Fruit fly (Drosophila melanogaster): ENCODE data around the gene pyx.
A peak's percentile ranks its signal among the peaks of the same experiment; 100 is the strongest.

The pyx gene

DNA sequence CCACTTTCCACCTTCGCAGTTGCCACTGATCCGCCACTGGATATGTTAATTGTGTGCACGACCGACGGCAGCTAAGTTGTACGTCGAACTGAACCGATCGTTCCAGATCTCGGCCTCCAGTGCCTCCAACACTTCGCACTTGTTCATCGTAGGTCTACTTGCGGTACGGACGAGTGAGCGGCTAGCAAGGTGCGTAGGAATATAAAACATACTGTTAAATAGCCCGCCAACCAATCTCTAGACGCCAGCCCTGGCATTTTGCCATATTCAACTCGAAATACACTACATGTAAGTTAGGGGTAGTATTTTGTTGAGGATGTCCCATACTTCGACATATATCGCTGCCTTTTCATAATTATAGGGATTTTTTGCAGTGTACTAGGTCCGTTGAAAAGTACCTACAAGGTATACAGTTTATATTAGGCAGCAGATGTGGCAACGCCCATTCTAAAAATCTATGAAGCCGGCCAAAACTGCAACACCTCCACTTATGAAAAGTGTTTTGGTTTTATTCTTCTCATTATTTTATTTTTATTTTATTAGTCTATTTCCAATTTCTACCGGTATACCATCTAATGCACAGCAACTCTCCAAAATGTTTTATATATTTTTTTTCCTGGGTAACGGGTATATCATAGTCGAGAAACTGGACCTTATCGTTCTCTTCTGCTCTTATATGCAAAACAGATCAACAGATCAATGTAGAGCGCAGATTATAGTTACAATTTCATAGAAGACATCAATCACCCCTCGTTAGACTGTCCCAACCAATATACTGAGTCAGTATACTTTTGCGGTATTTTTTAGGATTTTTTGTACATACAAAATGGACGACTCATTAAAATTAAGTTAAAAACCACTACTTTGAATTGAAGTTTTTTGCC lies at the start of gene pyx, which contains the start of gene CG33229:
pyx (minus strand) TSS at position 51 of the 884 bp plus-strand sequence.
CG33229 (plus strand) TSS at position 834 of the 884 bp plus-strand sequence.
- TF ChIP-seq br (GFP tag; optimal IDR thresholded peaks at IDR 0.05) (peak; percentile 68), brk (GFP tag; optimal IDR thresholded peaks at IDR 0.05) (no peak), HLH106 (tag; optimal IDR thresholded peaks at IDR 0.05) (peak; percentile 85), usp (GFP tag; optimal IDR thresholded peaks at IDR 0.05) (no peak), jim (GFP tag; optimal IDR thresholded peaks at IDR 0.05) (peak; percentile 17), Mio (GFP tag; optimal IDR thresholded peaks at IDR 0.05) (no peak), Hr78 (GFP tag; optimal IDR thresholded peaks at IDR 0.05) (no peak), dsf (GFP tag; optimal IDR thresholded peaks at IDR 0.05; ENCODE audit: borderline replicate concordance) (no peak), woc (GFP tag; optimal IDR thresholded peaks at IDR 0.05) (peak; percentile 37), Vsx2 (GFP tag; optimal IDR thresholded peaks at IDR 0.05; ENCODE audit: partially characterized antibody) (no peak), rgr (GFP tag; optimal IDR thresholded peaks at IDR 0.05) (peak; percentile 58), sv (GFP tag; optimal IDR thresholded peaks at IDR 0.05) (peak; percentile 82), lola (GFP tag; optimal IDR thresholded peaks at IDR 0.05) (no peak), Dif (GFP tag; optimal IDR thresholded peaks at IDR 0.05; ENCODE audit: partially characterized antibody) (no peak), GATAd (GFP tag; optimal IDR thresholded peaks at IDR 0.05) (no peak), CG32264 (GFP tag; optimal IDR thresholded peaks at IDR 0.05) (no peak), N (GFP tag; optimal IDR thresholded peaks at IDR 0.05) (no peak), Hnf4 (GFP tag; optimal IDR thresholded peaks at IDR 0.05) (peak; percentile 4), fru (GFP tag; optimal IDR thresholded peaks at IDR 0.05) (peak; percentile 74), Sp1 (GFP tag; optimal IDR thresholded peaks at IDR 0.05) (peak; percentile 61), Rel (GFP tag; optimal IDR thresholded peaks at IDR 0.05) (peak; percentile 3), Rel (tag; optimal IDR thresholded peaks at IDR 0.05) (no peak), CrebA (GFP tag; optimal IDR thresholded peaks at IDR 0.05; ENCODE audit: borderline replicate concordance) (no peak), OdsH (GFP tag; optimal IDR thresholded peaks at IDR 0.05) (peak; percentile 60), tai (GFP tag; optimal IDR thresholded peaks at IDR 0.05) (no peak), Abd-B (GFP tag; optimal IDR thresholded peaks at IDR 0.05) (no peak), sage (GFP tag; optimal IDR thresholded peaks at IDR 0.05) (peak; percentile 44), Myc (optimal IDR thresholded peaks at IDR 0.05) (no peak), foxo (GFP tag; optimal IDR thresholded peaks at IDR 0.05) (peak in 1 of 2 experiments; percentile 81), Hr83 (GFP tag; optimal IDR thresholded peaks at IDR 0.05; ENCODE audit: poor library complexity, severe bottlenecking) (peak; percentile 63), h (GFP tag; optimal IDR thresholded peaks at IDR 0.05) (peak; percentile 73), dl (GFP tag; optimal IDR thresholded peaks at IDR 0.05; ENCODE audit: insufficient read depth in 1 of 2, partially characterized antibody in 2 of 2) (no peak), psq (GFP tag; optimal IDR thresholded peaks at IDR 0.05) (peak; percentile 53), CG9705 (GFP tag; optimal IDR thresholded peaks at IDR 0.05) (peak; percentile 67), dmrt93B (GFP tag; optimal IDR thresholded peaks at IDR 0.05) (peak; percentile 73), pan (optimal IDR thresholded peaks at IDR 0.05) (no peak), Dfd (GFP tag; optimal IDR thresholded peaks at IDR 0.05) (no peak), Jra (GFP tag; optimal IDR thresholded peaks at IDR 0.05) (no peak), ey (GFP tag; optimal IDR thresholded peaks at IDR 0.05) (peak; percentile 77)

DNA sequence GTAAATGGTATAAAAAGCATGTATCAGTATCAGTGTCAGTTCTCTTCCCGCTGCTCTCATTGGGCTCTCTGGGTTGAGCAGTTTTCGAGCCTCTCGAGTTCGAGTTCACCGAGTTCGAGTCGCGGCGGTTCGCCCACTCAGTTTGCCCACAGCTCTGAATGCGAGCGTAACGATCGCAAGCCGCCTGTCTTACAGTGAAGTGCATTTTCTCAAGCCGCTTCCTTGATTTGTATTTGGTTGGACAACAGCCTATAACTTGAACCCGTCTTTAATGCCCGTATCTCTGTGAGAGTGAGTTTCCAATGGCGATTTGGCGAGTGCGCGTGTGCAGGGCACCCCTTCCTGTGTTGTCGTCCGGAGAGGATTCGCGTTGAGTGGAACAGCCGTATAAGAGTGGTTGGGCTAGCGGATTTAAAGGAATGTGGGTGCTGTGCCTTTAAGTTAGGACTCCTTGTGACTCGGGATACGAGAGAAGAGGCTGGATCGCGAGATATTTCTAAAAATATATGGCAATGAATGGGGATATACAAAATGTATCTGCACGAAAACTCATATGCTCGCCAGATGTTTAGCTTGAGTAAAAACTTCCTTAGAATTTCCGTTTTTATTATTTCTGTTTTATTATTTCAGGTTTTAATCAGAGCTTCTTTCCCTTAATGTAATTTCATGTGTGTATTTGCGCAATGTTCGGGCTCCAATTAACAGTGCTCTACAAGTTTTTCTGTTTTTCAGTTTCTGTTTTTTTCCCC lies 48.8 kb upstream of the pyx start:
- TF ChIP-seq N (GFP tag; optimal IDR thresholded peaks at IDR 0.05) (no peak), dmrt93B (GFP tag; optimal IDR thresholded peaks at IDR 0.05) (no peak), GATAd (GFP tag; optimal IDR thresholded peaks at IDR 0.05) (no peak), Dfd (GFP tag; optimal IDR thresholded peaks at IDR 0.05) (no peak), HLH106 (tag; optimal IDR thresholded peaks at IDR 0.05) (no peak), dl (GFP tag; optimal IDR thresholded peaks at IDR 0.05; ENCODE audit: insufficient read depth in 1 of 2, partially characterized antibody in 2 of 2) (peak; percentile 74), fru (GFP tag; optimal IDR thresholded peaks at IDR 0.05) (no peak), h (GFP tag; optimal IDR thresholded peaks at IDR 0.05) (no peak), ey (GFP tag; optimal IDR thresholded peaks at IDR 0.05) (no peak), psq (GFP tag; optimal IDR thresholded peaks at IDR 0.05) (no peak), CG32264 (GFP tag; optimal IDR thresholded peaks at IDR 0.05) (no peak), Sp1 (GFP tag; optimal IDR thresholded peaks at IDR 0.05) (no peak), CrebA (GFP tag; optimal IDR thresholded peaks at IDR 0.05; ENCODE audit: borderline replicate concordance) (no peak), foxo (GFP tag; optimal IDR thresholded peaks at IDR 0.05) (no peak), lola (GFP tag; optimal IDR thresholded peaks at IDR 0.05) (no peak), br (GFP tag; optimal IDR thresholded peaks at IDR 0.05) (peak; percentile 15), pan (optimal IDR thresholded peaks at IDR 0.05) (no peak), woc (GFP tag; optimal IDR thresholded peaks at IDR 0.05) (no peak), Mio (GFP tag; optimal IDR thresholded peaks at IDR 0.05) (no peak), Jra (GFP tag; optimal IDR thresholded peaks at IDR 0.05) (peak; percentile 50), rgr (GFP tag; optimal IDR thresholded peaks at IDR 0.05) (no peak), Rel (GFP tag; optimal IDR thresholded peaks at IDR 0.05) (no peak), Rel (tag; optimal IDR thresholded peaks at IDR 0.05) (peak; percentile 11), Hr83 (GFP tag; optimal IDR thresholded peaks at IDR 0.05; ENCODE audit: poor library complexity, severe bottlenecking) (peak; percentile 41), jim (GFP tag; optimal IDR thresholded peaks at IDR 0.05) (no peak), tai (GFP tag; optimal IDR thresholded peaks at IDR 0.05) (no peak), Dif (GFP tag; optimal IDR thresholded peaks at IDR 0.05; ENCODE audit: partially characterized antibody) (peak; percentile 64), Myc (optimal IDR thresholded peaks at IDR 0.05) (no peak), dsf (GFP tag; optimal IDR thresholded peaks at IDR 0.05; ENCODE audit: borderline replicate concordance) (no peak), CG9705 (GFP tag; optimal IDR thresholded peaks at IDR 0.05) (no peak), sage (GFP tag; optimal IDR thresholded peaks at IDR 0.05) (no peak), Vsx2 (GFP tag; optimal IDR thresholded peaks at IDR 0.05; ENCODE audit: partially characterized antibody) (peak; percentile 41), usp (GFP tag; optimal IDR thresholded peaks at IDR 0.05) (no peak), Hnf4 (GFP tag; optimal IDR thresholded peaks at IDR 0.05) (no peak), Hr78 (GFP tag; optimal IDR thresholded peaks at IDR 0.05) (no peak), OdsH (GFP tag; optimal IDR thresholded peaks at IDR 0.05) (no peak), sv (GFP tag; optimal IDR thresholded peaks at IDR 0.05) (no peak)
